Worm (Caenorhabditis elegans) whole organism, young adult: ENCODE measurements around the gene T05G5.4.

Experiments used
- cebp-2 ChIP-seq: fragments of 200-800 bp; sonication (Bioruptor generic); IDR thresholded peaks from 2 replicates; pipeline ENCODE4 v1.3.6; 2022; ENCODE audit warnings: missing genetic modification characterization, missing compliant biosample characterization
- nfya-1 ChIP-seq: sonication (generic microtip); optimal IDR thresholded peaks from 2 replicates; lab custom pipeline; 2017; ENCODE audit warnings: antibody characterized with exemption, missing compliant biosample characterization, missing genetic modification characterization, borderline replicate concordance; ENCODE audit not compliant: insufficient read depth

ce11 chrIII:9764718-9765117, 16.0 kb downstream of the T05G5.4 start:
- TF ChIP-seq nfya-1 (no peak), cebp-2 (GFP tag; lab: Robert Waterston, UW) (no peak)
